Fruit fly (Drosophila melanogaster) whole organism, embryonic: Measurements from ENCODE around the gene CG32811.

Source experiments
- Hmx ChIP-seq: fragments of 200-800 bp; sonication (Bioruptor generic); optimal IDR thresholded peaks from 2 replicates; lab custom pipeline; 2016; ENCODE audit warnings: missing biosample characterization, missing genetic modification characterization
- pan ChIP-seq, 4 experiments: fragments of >200 bp in 3 of 4; fragments of 200-800 bp in 1 of 4; sonication (Bioruptor generic) in 1 of 4; optimal IDR thresholded peaks in 3 of 4; IDR thresholded peaks in 1 of 4; 2 replicates each; pipeline versions ENCODE4 v1.3.6 to Lab custom; 2017 to 2022; ENCODE audit warnings: missing biosample characterization in 2 of 4, missing genetic modification characterization in 2 of 4, mixed read lengths in 1 of 4

- no peak for TF ChIP-seq pan (optimal IDR thresholded peaks at IDR 0.05; lab: Kevin White, UChicago)
- TF ChIP-seq pan (GFP tag; optimal IDR thresholded peaks at IDR 0.05 in 1 of 2, IDR thresholded peaks at IDR 0.05 in 1 of 2), result no peak
- no peak for TF ChIP-seq Hmx (GFP tag; lab: Kevin White, UChicago)
Measured at dm6 chrX:1308444-1308843, 10.3 kb upstream of the CG32811 start.
